Worm (Caenorhabditis elegans) whole organism, dauer: ENCODE data around the gene F36H9.2.

Experiments used
- unc-62 ChIP-seq: sonication (generic microtip); optimal IDR thresholded peaks from 2 replicates; lab custom pipeline; 2017; ENCODE audit warnings: missing biosample characterization, missing genetic modification reagents, missing genetic modification characterization

F36H9.2 gene

ce11 chrV:1841744-1842143 is 53.5 kb downstream of the F36H9.2 start, which contains the start of gene T10B5.8:
Gene T10B5.8 (plus strand): TSS chrV:1842044.
- TF ChIP-seq unc-62 (GFP tag; lab: Kevin White, UChicago) = no peak
